Fruit fly (Drosophila melanogaster) whole organism, embryonic: ENCODE data around the gene CG11131.

Experiments
- BtbVII ChIP-seq: fragments of 200-800 bp; sonication (Bioruptor generic); optimal IDR thresholded peaks from 3 replicates; lab custom pipeline; 2017; ENCODE audit warnings: missing biosample characterization, mild to moderate bottlenecking, missing genetic modification characterization
- CG10654 ChIP-seq: fragments of 200-800 bp; sonication (Bioruptor generic); optimal IDR thresholded peaks from 2 replicates; lab custom pipeline; 2016; ENCODE audit warnings: missing biosample characterization, missing genetic modification characterization
- CG11504 ChIP-seq: fragments of 200-800 bp; sonication (Bioruptor generic); optimal IDR thresholded peaks from 3 replicates; lab custom pipeline; 2019; ENCODE audit warnings: missing biosample characterization, mild to moderate bottlenecking, missing genetic modification characterization, moderate library complexity
- CG11560 ChIP-seq: fragments of 200-800 bp; sonication (Bioruptor generic); IDR thresholded peaks from 3 replicates; pipeline ENCODE4 v1.3.6; 2022; ENCODE audit warnings: missing biosample characterization, missing genetic modification characterization
- CG12104 ChIP-seq: fragments of 200-800 bp; sonication (Bioruptor generic); optimal IDR thresholded peaks from 3 replicates; lab custom pipeline; 2016; ENCODE audit warnings: missing biosample characterization, missing genetic modification characterization
- CG1233 ChIP-seq: fragments of 200-800 bp; sonication (Bioruptor generic); optimal IDR thresholded peaks from 4 replicates; lab custom pipeline; 2018; ENCODE audit warnings: missing biosample characterization, mild to moderate bottlenecking, missing genetic modification characterization
- CG12391 ChIP-seq: fragments of 200-800 bp; sonication (Bioruptor generic); optimal IDR thresholded peaks from 3 replicates; lab custom pipeline; 2018; ENCODE audit warnings: missing biosample characterization, mild to moderate bottlenecking, missing genetic modification characterization, moderate library complexity
- CG16813 ChIP-seq: fragments of 200-800 bp; sonication (Bioruptor generic); IDR thresholded peaks from 3 replicates; pipeline ENCODE4 v1.3.6; 2022; ENCODE audit warnings: missing biosample characterization, missing genetic modification characterization; ENCODE audit not compliant: partially characterized antibody
- CG17359 ChIP-seq: fragments of 200-800 bp; sonication (Bioruptor generic); optimal IDR thresholded peaks from 3 replicates; lab custom pipeline; 2018; ENCODE audit warnings: missing biosample characterization, mild to moderate bottlenecking, missing genetic modification characterization, moderate library complexity
- CG17385 ChIP-seq: fragments of 200-800 bp; sonication (Bioruptor generic); optimal IDR thresholded peaks from 3 replicates; lab custom pipeline; 2018; ENCODE audit warnings: missing biosample characterization, mild to moderate bottlenecking, missing genetic modification characterization
- CG18262 ChIP-seq: fragments of 200-800 bp; optimal IDR thresholded peaks from 3 replicates; lab custom pipeline; 2019; ENCODE audit warnings: missing biosample characterization, mild to moderate bottlenecking, missing genetic modification characterization, moderate library complexity
- CG18599 ChIP-seq: fragments of 200-800 bp; sonication (Bioruptor generic); optimal IDR thresholded peaks from 3 replicates; lab custom pipeline; 2017; ENCODE audit warnings: missing biosample characterization, missing genetic modification characterization, mild to moderate bottlenecking, moderate library complexity, missing genetic modification reagents
- CG4730 ChIP-seq: fragments of 200-800 bp; sonication (Bioruptor generic); IDR thresholded peaks from 2 replicates; pipeline ENCODE4 v1.3.6; 2022; ENCODE audit warnings: missing biosample characterization, missing genetic modification characterization
- CG5953 ChIP-seq: fragments of 200-800 bp; sonication (Bioruptor generic); IDR thresholded peaks from 2 replicates; pipeline ENCODE4 v1.3.6; 2022; ENCODE audit warnings: missing biosample characterization, missing genetic modification characterization
- CG6689 ChIP-seq: fragments of 200-800 bp; sonication (Bioruptor generic); IDR thresholded peaks from 2 replicates; pipeline ENCODE4 v1.3.6; 2022; ENCODE audit warnings: missing biosample characterization, missing genetic modification characterization
- CG6854 ChIP-seq: fragments of 200-800 bp; sonication (Bioruptor generic); optimal IDR thresholded peaks from 3 replicates; lab custom pipeline; 2017; ENCODE audit warnings: missing biosample characterization, mild to moderate bottlenecking, missing genetic modification characterization
- CG7372 ChIP-seq: fragments of 200-800 bp; sonication (Bioruptor generic); IDR thresholded peaks from 2 replicates; pipeline ENCODE4 v1.3.6; 2022; ENCODE audit warnings: missing biosample characterization, missing genetic modification characterization
- CG7556 ChIP-seq: fragments of 200-800 bp; sonication (Bioruptor generic); optimal IDR thresholded peaks from 2 replicates; lab custom pipeline; 2017; ENCODE audit warnings: missing biosample characterization, mild to moderate bottlenecking, missing genetic modification characterization
- CG9437 ChIP-seq: fragments of 200-800 bp; sonication (Bioruptor generic); optimal IDR thresholded peaks from 2 replicates; lab custom pipeline; 2018; ENCODE audit warnings: missing biosample characterization, mild to moderate bottlenecking, missing genetic modification characterization
- Camta ChIP-seq: fragments of 200-800 bp; sonication (Bioruptor generic); optimal IDR thresholded peaks from 2 replicates; lab custom pipeline; 2016; ENCODE audit warnings: missing biosample characterization, missing genetic modification characterization
- Dip2 ChIP-seq: fragments of 200-800 bp; sonication (Bioruptor generic); IDR thresholded peaks from 2 replicates; pipeline ENCODE4 v1.3.6; 2022; ENCODE audit warnings: missing biosample characterization, missing genetic modification characterization
- Gug ChIP-seq: fragments of 200-800 bp; sonication (Bioruptor generic); IDR thresholded peaks from 4 replicates; pipeline ENCODE4 v1.3.6; 2022; ENCODE audit warnings: missing biosample characterization, missing genetic modification characterization
- Hmr ChIP-seq: fragments of 200-800 bp; sonication (Bioruptor generic); optimal IDR thresholded peaks from 3 replicates; lab custom pipeline; 2017; ENCODE audit warnings: mild to moderate bottlenecking, missing biosample characterization, missing genetic modification reagents, missing genetic modification characterization
- Hr3 ChIP-seq: fragments of 200-800 bp; sonication (Bioruptor generic); optimal IDR thresholded peaks from 3 replicates; lab custom pipeline; 2016; ENCODE audit warnings: missing biosample characterization, missing genetic modification characterization
- Mes4 ChIP-seq: fragments of 200-800 bp; sonication (Bioruptor generic); optimal IDR thresholded peaks from 2 replicates; lab custom pipeline; 2016; ENCODE audit warnings: missing biosample characterization, missing genetic modification characterization
- Oli ChIP-seq: fragments of 200-800 bp; sonication (Bioruptor generic); optimal IDR thresholded peaks from 2 replicates; lab custom pipeline; 2018; ENCODE audit warnings: missing biosample characterization, mild to moderate bottlenecking, missing genetic modification characterization, moderate library complexity
- Ravus ChIP-seq: fragments of 200-800 bp; sonication (Bioruptor generic); IDR thresholded peaks from 2 replicates; pipeline ENCODE4 v1.3.6; 2022; ENCODE audit warnings: missing biosample characterization, missing genetic modification characterization
- Sry-β ChIP-seq: fragments of 200-800 bp; sonication (Bioruptor generic); optimal IDR thresholded peaks from 2 replicates; lab custom pipeline; 2018; ENCODE audit warnings: missing biosample characterization, mild to moderate bottlenecking, missing genetic modification characterization, moderate library complexity
- Xrp1 ChIP-seq: fragments of 200-800 bp; sonication (Bioruptor generic); IDR thresholded peaks from 2 replicates; pipeline ENCODE4 v1.3.6; 2022; ENCODE audit warnings: missing biosample characterization, missing genetic modification characterization
- ara ChIP-seq: fragments of 200-800 bp; sonication (Bioruptor generic); IDR thresholded peaks from 2 replicates; pipeline ENCODE4 v1.3.6; 2022; ENCODE audit warnings: missing biosample characterization, missing genetic modification characterization
- az2 ChIP-seq: fragments of 200-800 bp; sonication (Bioruptor generic); optimal IDR thresholded peaks from 3 replicates; lab custom pipeline; 2016; ENCODE audit warnings: missing biosample characterization, missing genetic modification characterization
- corto ChIP-seq: fragments of 200-800 bp; sonication (Bioruptor generic); optimal IDR thresholded peaks from 2 replicates; lab custom pipeline; 2016; ENCODE audit warnings: missing biosample characterization, mild to moderate bottlenecking, missing genetic modification characterization, moderate library complexity
- ems ChIP-seq: fragments of 200-800 bp; sonication (Bioruptor generic); optimal IDR thresholded peaks from 3 replicates; lab custom pipeline; 2016; ENCODE audit warnings: missing biosample characterization, missing genetic modification characterization
- en ChIP-seq: fragments of 200-800 bp; sonication (Bioruptor generic); optimal IDR thresholded peaks from 2 replicates; lab custom pipeline; 2016; ENCODE audit warnings: missing biosample characterization, missing genetic modification characterization
- ewg ChIP-seq: fragments of 200-800 bp; sonication (Bioruptor generic); optimal IDR thresholded peaks from 3 replicates; lab custom pipeline; 2017; ENCODE audit warnings: mild to moderate bottlenecking, missing biosample characterization, missing genetic modification reagents, missing genetic modification characterization
- fd96Cb ChIP-seq: fragments of 200-800 bp; sonication (Bioruptor generic); optimal IDR thresholded peaks from 2 replicates; lab custom pipeline; 2018; ENCODE audit warnings: missing biosample characterization, mild to moderate bottlenecking, missing genetic modification characterization, moderate library complexity
- hb ChIP-seq: fragments of 200-800 bp; sonication (Bioruptor generic); IDR thresholded peaks from 3 replicates; pipeline ENCODE4 v1.3.6; 2022; ENCODE audit warnings: missing biosample characterization, missing genetic modification characterization; ENCODE audit not compliant: partially characterized antibody
- jumu ChIP-seq: fragments of 200-800 bp; sonication (Bioruptor generic); optimal IDR thresholded peaks from 3 replicates; lab custom pipeline; 2016; ENCODE audit warnings: missing biosample characterization, missing genetic modification characterization
- knrl ChIP-seq: fragments of 200-800 bp; sonication (Bioruptor generic); IDR thresholded peaks from 3 replicates; pipeline ENCODE4 v1.3.6; 2022; ENCODE audit warnings: missing biosample characterization, missing genetic modification characterization; ENCODE audit not compliant: partially characterized antibody
- lab ChIP-seq: fragments of 200-800 bp; sonication (Bioruptor generic); optimal IDR thresholded peaks from 3 replicates; lab custom pipeline; 2017; ENCODE audit warnings: missing biosample characterization, missing genetic modification characterization, mild to moderate bottlenecking, moderate library complexity, missing genetic modification reagents
- lilli ChIP-seq: fragments of 200-800 bp; sonication (Bioruptor generic); optimal IDR thresholded peaks from 3 replicates; lab custom pipeline; 2016; ENCODE audit warnings: missing biosample characterization, missing genetic modification characterization
- pita ChIP-seq: fragments of 200-800 bp; sonication (Bioruptor generic); optimal IDR thresholded peaks from 2 replicates; lab custom pipeline; 2017; ENCODE audit warnings: missing biosample characterization, mild to moderate bottlenecking, missing genetic modification characterization
- sc ChIP-seq, 3 experiments: fragments of >200 bp in 2 of 3; fragments of 200-800 bp in 1 of 3; sonication (Bioruptor generic) in 1 of 3; optimal IDR thresholded peaks; 2 replicates in 2 of 3; 3 replicates in 1 of 3; lab custom pipeline; 2017; ENCODE audit warnings: mild to moderate bottlenecking in 1 of 3, missing biosample characterization in 1 of 3, missing genetic modification characterization in 1 of 3, missing genetic modification reagents in 1 of 3
- tll ChIP-seq, 2 experiments: fragments of 200-800 bp in 1 of 2; fragments of >200 bp in 1 of 2; sonication (Bioruptor generic) in 1 of 2; optimal IDR thresholded peaks; 2 replicates each; lab custom pipeline; 2017 to 2019; ENCODE audit warnings: missing biosample characterization in 2 of 2, missing genetic modification characterization in 2 of 2, mild to moderate bottlenecking in 1 of 2, moderate library complexity in 1 of 2
- vvl ChIP-seq: fragments of 200-800 bp; sonication (Bioruptor generic); IDR thresholded peaks from 2 replicates; pipeline ENCODE4 v1.3.6; 2022; ENCODE audit warnings: missing biosample characterization, missing genetic modification characterization
- zen ChIP-seq: fragments of 200-800 bp; sonication (Bioruptor generic); optimal IDR thresholded peaks from 3 replicates; lab custom pipeline; 2018; ENCODE audit warnings: missing biosample characterization, mild to moderate bottlenecking, missing genetic modification characterization, moderate library complexity

CG11131 gene

dm6 chr3L:22909325-22909904 lies 10.9 kb downstream of the CG11131 start (continued):
- no peak for TF ChIP-seq BtbVII
- peak; percentile 33 for TF ChIP-seq ewg
- TF ChIP-seq, all 482 proteins: peak for 14

DNA sequence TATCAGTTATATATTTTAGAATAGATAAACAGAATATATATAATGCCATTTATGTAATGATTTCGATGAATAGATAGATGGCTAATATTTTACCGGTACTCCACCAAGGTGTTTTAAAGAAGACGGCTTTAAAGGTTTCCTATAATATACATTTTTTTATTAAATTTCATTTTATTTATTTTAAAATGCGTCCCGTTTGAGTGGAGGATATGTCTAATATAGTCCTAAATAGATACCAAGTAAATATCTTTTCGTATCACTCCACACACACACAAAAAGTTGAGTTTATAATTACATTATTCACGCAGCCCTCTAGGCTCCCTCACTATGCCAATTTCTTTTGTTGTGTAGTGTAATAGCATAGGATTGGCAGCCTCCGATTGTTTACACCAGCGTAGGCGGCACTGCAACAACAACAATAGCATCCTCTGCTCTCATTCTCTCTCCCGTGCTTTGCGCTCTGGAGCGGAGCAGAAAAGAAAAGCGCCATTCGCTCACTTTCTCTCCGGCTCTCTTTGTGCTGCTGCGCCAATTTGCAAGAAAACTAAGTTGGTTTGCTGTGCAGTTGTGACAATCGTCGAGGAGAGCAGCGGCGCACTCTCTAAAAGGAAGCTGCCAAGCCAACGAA lies 11.5 kb downstream of the CG11131 start, which contains the start of gene CG12768:
Gene CG12768 (plus strand): TSS at position 578 of the 628 bp plus-strand sequence.
- TF ChIP-seq CG17359 (no peak), hb (GFP tag; lab: Robert Waterston, UW) (no peak), CG9437 (GFP tag; lab: Kevin White, UChicago) (peak; percentile 62), jumu (GFP tag; lab: Kevin White, UChicago) (no peak), CG11504 (tag; lab: Kevin White, UChicago) (peak; percentile 9), fd96Cb (peak; percentile 13), CG7556 (GFP tag; lab: Kevin White, UChicago) (peak; percentile 44), CG6689 (no peak), CG16813 (GFP tag; lab: Robert Waterston, UW) (no peak), ara (GFP tag; lab: Robert Waterston, UW) (peak; percentile 37; the same call in 1 of the 2 replicates), Ravus (GFP tag; lab: Robert Waterston, UW) (no peak), pita (no peak), CG4730 (GFP tag; lab: Robert Waterston, UW) (no peak), Dip2 (GFP tag; lab: Robert Waterston, UW) (no peak), Sry-β (GFP tag; lab: Kevin White, UChicago) (no peak), Camta (no peak), Hmr (GFP tag; lab: Kevin White, UChicago) (peak; percentile 38), Gug (GFP tag; lab: Robert Waterston, UW) (no peak), Xrp1 (GFP tag; lab: Robert Waterston, UW) (peak; percentile 24; the same call in 1 of the 2 replicates), CG12391 (tag; lab: Kevin White, UChicago) (peak; percentile 26), CG11560 (tag; lab: Robert Waterston, UW) (no peak), CG18262 (tag; lab: Kevin White, UChicago) (peak; percentile 70), zen (tag; lab: Kevin White, UChicago) (no peak), CG6854 (peak; percentile 16), CG18599 (GFP tag; lab: Kevin White, UChicago) (peak; percentile 17), CG1233 (GFP tag; lab: Kevin White, UChicago) (peak; percentile 6), Hr3 (peak; percentile 9), CG10654 (GFP tag; lab: Kevin White, UChicago) (no peak), en (GFP tag; lab: Kevin White, UChicago) (no peak), ems (GFP tag; lab: Kevin White, UChicago) (no peak), lab (peak; percentile 13), az2 (GFP tag; lab: Kevin White, UChicago) (no peak), Mes4 (GFP tag; lab: Kevin White, UChicago) (no peak), tll (GFP tag; optimal IDR thresholded peaks at IDR 0.05; lab: Kevin White, UChicago) (no peak), sc (optimal IDR thresholded peaks at IDR 0.05; lab: Kevin White, UChicago) (no peak), sc (GFP tag; optimal IDR thresholded peaks at IDR 0.05; lab: Kevin White, UChicago) (peak; percentile 9), vvl (no peak), corto (GFP tag; lab: Kevin White, UChicago) (no peak), CG7372 (no peak), Oli (tag; lab: Kevin White, UChicago) (peak; percentile 52), CG12104 (GFP tag; lab: Kevin White, UChicago) (no peak), knrl (GFP tag; lab: Robert Waterston, UW) (no peak), lilli (GFP tag; lab: Kevin White, UChicago) (no peak), CG5953 (GFP tag; lab: Robert Waterston, UW) (0 out of 2 replicates have a peak, but pooled peaks have one; percentile 5), CG17385 (GFP tag; lab: Kevin White, UChicago) (peak; percentile 12)
